Worm (Caenorhabditis elegans) whole organism, late embryonic: Measurements from ENCODE around the gene tbx-34.

Experiments
- C08G9.2 ChIP-seq: sonication (generic microtip); optimal IDR thresholded peaks from 2 replicates; lab custom pipeline; 2016; ENCODE audit warnings: mild to moderate bottlenecking, missing genetic modification characterization, moderate library complexity, missing compliant biosample characterization
- K02D7.2 ChIP-seq: sonication (generic microtip); optimal IDR thresholded peaks from 2 replicates; lab custom pipeline; 2017; ENCODE audit warnings: mild to moderate bottlenecking, missing genetic modification characterization, missing compliant biosample characterization
- T23F11.4 ChIP-seq: fragments of 200-800 bp; sonication (Bioruptor generic); optimal IDR thresholded peaks from 2 replicates; lab custom pipeline; 2018; ENCODE audit warnings: mild to moderate bottlenecking, missing genetic modification characterization, missing compliant biosample characterization
- Y22D7AL.16 ChIP-seq: sonication (generic microtip); optimal IDR thresholded peaks from 2 replicates; lab custom pipeline; 2016; ENCODE audit warnings: missing genetic modification characterization, missing compliant biosample characterization
- ama-1 ChIP-seq: fragments of 150-350 bp; optimal IDR thresholded peaks from 2 replicates; lab custom pipeline; 2014
- ceh-14 ChIP-seq: sonication (generic microtip); optimal IDR thresholded peaks from 2 replicates; lab custom pipeline; 2016; ENCODE audit warnings: missing genotype, missing genetic modification characterization, missing compliant biosample characterization
- ceh-18 ChIP-seq: sonication (generic microtip); optimal IDR thresholded peaks from 2 replicates; lab custom pipeline; 2016; ENCODE audit warnings: missing genetic modification characterization, missing compliant biosample characterization
- ceh-19 ChIP-seq: fragments of 200-800 bp; sonication (Bioruptor generic); optimal IDR thresholded peaks from 2 replicates; lab custom pipeline; 2018; ENCODE audit warnings: mild to moderate bottlenecking, missing genetic modification characterization, missing compliant biosample characterization
- ceh-34 ChIP-seq: sonication (generic microtip); optimal IDR thresholded peaks from 2 replicates; lab custom pipeline; 2016; ENCODE audit warnings: mild to moderate bottlenecking, missing genetic modification characterization, missing compliant biosample characterization
- ceh-48 ChIP-seq: sonication (generic microtip); optimal IDR thresholded peaks from 2 replicates; lab custom pipeline; 2016; ENCODE audit warnings: missing genetic modification characterization, inconsistent platforms, missing compliant biosample characterization
- ceh-6 ChIP-seq: fragments of 200-800 bp; sonication (Bioruptor generic); optimal IDR thresholded peaks from 2 replicates; lab custom pipeline; 2018; ENCODE audit warnings: mild to moderate bottlenecking, missing genetic modification characterization, missing compliant biosample characterization
- che-1 ChIP-seq: sonication (generic microtip); optimal IDR thresholded peaks from 2 replicates; lab custom pipeline; 2016; ENCODE audit warnings: mild to moderate bottlenecking, missing genetic modification characterization, missing compliant biosample characterization
- ets-4 ChIP-seq: sonication (generic microtip); optimal IDR thresholded peaks from 2 replicates; lab custom pipeline; 2016; ENCODE audit warnings: missing genetic modification characterization, missing compliant biosample characterization
- eyg-1 ChIP-seq: sonication (generic microtip); optimal IDR thresholded peaks from 2 replicates; lab custom pipeline; 2016; ENCODE audit warnings: missing genotype, missing genetic modification characterization, missing compliant biosample characterization
- fkh-6 ChIP-seq: sonication (generic microtip); optimal IDR thresholded peaks from 2 replicates; lab custom pipeline; 2016; ENCODE audit warnings: missing genetic modification characterization, missing compliant biosample characterization
- lin-11 ChIP-seq: fragments of 200-800 bp; sonication (Bioruptor generic); optimal IDR thresholded peaks from 2 replicates; lab custom pipeline; 2018; ENCODE audit warnings: mild to moderate bottlenecking, missing genetic modification characterization, missing compliant biosample characterization
- mec-3 ChIP-seq: sonication (generic microtip); optimal IDR thresholded peaks from 2 replicates; lab custom pipeline; 2016; ENCODE audit warnings: borderline replicate concordance, missing genetic modification characterization, missing compliant biosample characterization
- nfya-1 ChIP-seq: sonication (generic microtip); optimal IDR thresholded peaks from 2 replicates; lab custom pipeline; 2017; ENCODE audit warnings: missing genetic modification characterization, mild to moderate bottlenecking, missing compliant biosample characterization, antibody characterized with exemption, moderate library complexity
- nhr-232 ChIP-seq: sonication (generic microtip); optimal IDR thresholded peaks from 2 replicates; lab custom pipeline; 2016; ENCODE audit warnings: missing genetic modification characterization, missing compliant biosample characterization
- npax-4 ChIP-seq: sonication (generic microtip); optimal IDR thresholded peaks from 2 replicates; lab custom pipeline; 2016; ENCODE audit warnings: missing genetic modification characterization, missing compliant biosample characterization
- odd-2 ChIP-seq: sonication (generic microtip); optimal IDR thresholded peaks from 2 replicates; lab custom pipeline; 2017; ENCODE audit warnings: antibody characterized with exemption, mild to moderate bottlenecking, missing genetic modification characterization, missing compliant biosample characterization
- pag-3 ChIP-seq: sonication (generic microtip); optimal IDR thresholded peaks from 2 replicates; lab custom pipeline; 2016; ENCODE audit warnings: missing compliant biosample characterization, missing genetic modification characterization, borderline replicate concordance
- pat-9 ChIP-seq: fragments of 200-800 bp; sonication (Bioruptor generic); optimal IDR thresholded peaks from 2 replicates; lab custom pipeline; 2018; ENCODE audit warnings: mild to moderate bottlenecking, missing genetic modification characterization, moderate library complexity, missing compliant biosample characterization
- pha-2 ChIP-seq: sonication (generic microtip); optimal IDR thresholded peaks from 2 replicates; lab custom pipeline; 2017; ENCODE audit warnings: mild to moderate bottlenecking, missing genetic modification characterization, missing compliant biosample characterization
- pros-1 ChIP-seq: fragments of 150-350 bp; optimal IDR thresholded peaks from 2 replicates; lab custom pipeline; 2014; ENCODE audit warnings: missing biosample characterization, missing genetic modification reagents, missing genetic modification characterization
- rnt-1 ChIP-seq: sonication (generic microtip); optimal IDR thresholded peaks from 2 replicates; lab custom pipeline; 2016; ENCODE audit warnings: missing genetic modification characterization, missing compliant biosample characterization
- sdc-2 ChIP-seq: sonication (generic microtip); optimal IDR thresholded peaks from 2 replicates; lab custom pipeline; 2016; ENCODE audit warnings: missing genotype, missing genetic modification characterization, missing compliant biosample characterization
- sox-2 ChIP-seq: fragments of 200-800 bp; sonication (Bioruptor generic); IDR thresholded peaks from 2 replicates; pipeline ENCODE4 v1.3.6; 2022; ENCODE audit warnings: missing genetic modification reagents, missing genetic modification characterization, missing compliant biosample characterization
- sox-4 ChIP-seq: sonication (generic microtip); optimal IDR thresholded peaks from 2 replicates; lab custom pipeline; 2017; ENCODE audit warnings: mild to moderate bottlenecking, missing genetic modification characterization, inconsistent platforms, missing compliant biosample characterization
- unc-3 ChIP-seq, 2 experiments: fragments of 200-800 bp in 1 of 2; sonication (Bioruptor generic) in 1 of 2; sonication (generic microtip) in 1 of 2; conservative IDR thresholded peaks in 1 of 2; optimal IDR thresholded peaks in 1 of 2; 2 replicates each; pipeline versions ENCODE4 v1.3.6 to Lab custom; 2016 to 2022; ENCODE audit warnings: missing compliant biosample characterization in 2 of 2, missing genetic modification characterization in 2 of 2, missing genetic modification reagents in 1 of 2
- unc-42 ChIP-seq: sonication (generic microtip); optimal IDR thresholded peaks from 2 replicates; lab custom pipeline; 2016; ENCODE audit warnings: missing genotype, missing genetic modification characterization, missing compliant biosample characterization
- zip-5 ChIP-seq: sonication (generic microtip); optimal IDR thresholded peaks from 2 replicates; lab custom pipeline; 2016; ENCODE audit warnings: missing genetic modification characterization, missing compliant biosample characterization

Gene tbx-34

DNA sequence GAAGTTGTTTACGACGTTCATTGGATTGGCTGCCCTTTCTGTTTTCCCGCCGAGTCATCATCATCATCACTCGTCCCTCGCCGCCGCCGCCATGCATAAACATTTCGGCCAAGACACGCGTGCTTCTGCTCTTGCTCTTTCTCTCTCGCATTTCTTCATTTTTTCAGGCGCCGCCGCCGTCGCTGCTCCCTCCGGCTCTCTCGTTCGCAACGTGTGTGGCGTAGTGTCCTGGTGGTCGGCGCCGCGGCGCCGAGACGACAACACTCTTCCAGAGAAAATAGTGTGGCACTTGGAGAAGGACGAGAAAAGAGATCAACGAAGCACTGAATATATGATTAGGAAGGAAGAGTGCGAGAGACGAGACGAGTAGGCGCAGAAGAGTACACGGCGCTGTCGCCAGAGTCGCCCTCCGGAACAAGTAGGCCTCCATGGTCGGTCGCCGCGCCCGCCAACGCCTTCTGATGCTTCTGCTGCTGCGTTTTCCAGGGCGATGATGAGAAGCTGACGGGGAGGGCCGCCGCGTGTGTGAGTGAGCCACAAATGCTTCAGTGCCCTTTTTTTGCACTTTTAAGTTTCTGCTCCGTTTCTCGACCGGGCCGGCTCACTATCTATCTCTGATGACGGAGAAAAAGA lies 32.5 kb downstream of the tbx-34 start:
- TF ChIP-seq ceh-34: peak; percentile 20
- no peak for TF ChIP-seq Y22D7AL.16 (tag; lab: Kevin White, UChicago)
- TF ChIP-seq, all 69 proteins: peak for 1

- no peak for TF ChIP-seq pat-9 (tag; lab: Kevin White, UChicago)
- TF ChIP-seq zip-5 (tag; lab: Kevin White, UChicago): no peak
- TF ChIP-seq ceh-18 (tag; lab: Kevin White, UChicago): no peak
- no peak for TF ChIP-seq ceh-19 (GFP tag; lab: Kevin White, UChicago)
- no peak for TF ChIP-seq T23F11.4 (GFP tag; lab: Kevin White, UChicago)
- TF ChIP-seq ama-1 (lab: Kevin White, UChicago): no peak
- TF ChIP-seq sdc-2: no peak
- no peak for TF ChIP-seq mec-3 (tag; lab: Kevin White, UChicago)
- TF ChIP-seq sox-2 (GFP tag; lab: Robert Waterston, UW): no peak
- no peak for TF ChIP-seq ceh-6 (GFP tag; lab: Kevin White, UChicago)
- no peak for TF ChIP-seq npax-4 (tag; lab: Kevin White, UChicago)
- TF ChIP-seq ets-4: no peak
- TF ChIP-seq sox-4 (tag; lab: Kevin White, UChicago): no peak
Observed at ce11 chrIII:11175642-11176217, 42.3 kb downstream of the tbx-34 start.

DNA sequence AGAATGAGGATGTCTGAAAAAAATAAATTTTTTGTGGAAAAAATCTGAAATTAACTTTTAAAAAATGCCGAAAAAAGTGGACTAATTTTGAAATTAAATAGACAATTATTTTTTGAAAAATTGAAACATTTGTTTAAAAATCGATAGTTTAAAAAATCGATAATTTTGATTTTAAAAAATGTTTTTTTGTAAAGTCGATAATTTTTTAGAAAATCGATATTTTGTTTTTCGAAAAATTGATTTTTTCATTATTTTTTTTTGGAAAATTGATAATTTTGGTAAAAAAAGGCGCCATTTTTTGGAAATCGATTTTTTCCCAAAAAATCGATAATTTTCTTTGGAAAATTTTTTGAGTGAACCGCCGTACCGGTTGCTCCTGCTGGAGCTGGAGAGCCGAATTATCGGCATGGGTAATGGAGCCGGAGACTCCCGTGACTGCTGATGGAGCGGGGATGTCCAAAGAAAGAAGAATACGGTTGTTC lies 45.8 kb downstream of the tbx-34 start:
- TF ChIP-seq unc-42 (no peak), pha-2 (tag; lab: Kevin White, UChicago) (no peak), ceh-14 (tag; lab: Kevin White, UChicago) (no peak), pat-9 (tag; lab: Kevin White, UChicago) (no peak), eyg-1 (no peak), pag-3 (tag; lab: Kevin White, UChicago) (no peak), ceh-48 (tag; lab: Kevin White, UChicago) (peak; percentile 27)

- TF ChIP-seq T23F11.4 (GFP tag; lab: Kevin White, UChicago) (no peak), sox-4 (tag; lab: Kevin White, UChicago) (no peak), rnt-1 (tag; lab: Kevin White, UChicago) (no peak), nfya-1 (no peak), C08G9.2 (tag; lab: Kevin White, UChicago) (no peak), ama-1 (lab: Kevin White, UChicago) (no peak), pros-1 (no peak), ceh-18 (tag; lab: Kevin White, UChicago) (no peak), che-1 (tag; lab: Kevin White, UChicago) (no peak), nhr-232 (tag; lab: Kevin White, UChicago) (no peak), mec-3 (tag; lab: Kevin White, UChicago) (no peak), fkh-6 (tag; lab: Kevin White, UChicago) (no peak), pat-9 (tag; lab: Kevin White, UChicago) (no peak), K02D7.2 (tag; lab: Kevin White, UChicago) (no peak), unc-3 (GFP tag; conservative IDR thresholded peaks at IDR 0.05; lab: Robert Waterston, UW) (no peak), unc-3 (tag; optimal IDR thresholded peaks at IDR 0.05; lab: Kevin White, UChicago) (no peak), odd-2 (tag; lab: Kevin White, UChicago) (no peak), lin-11 (tag; lab: Kevin White, UChicago) (no peak), ceh-6 (GFP tag; lab: Kevin White, UChicago) (no peak)
Observed at ce11 chrIII:11170509-11170908, 47.5 kb downstream of the tbx-34 start.
